Worm (Caenorhabditis elegans): ENCODE results near the gene R148.5.

DNA sequence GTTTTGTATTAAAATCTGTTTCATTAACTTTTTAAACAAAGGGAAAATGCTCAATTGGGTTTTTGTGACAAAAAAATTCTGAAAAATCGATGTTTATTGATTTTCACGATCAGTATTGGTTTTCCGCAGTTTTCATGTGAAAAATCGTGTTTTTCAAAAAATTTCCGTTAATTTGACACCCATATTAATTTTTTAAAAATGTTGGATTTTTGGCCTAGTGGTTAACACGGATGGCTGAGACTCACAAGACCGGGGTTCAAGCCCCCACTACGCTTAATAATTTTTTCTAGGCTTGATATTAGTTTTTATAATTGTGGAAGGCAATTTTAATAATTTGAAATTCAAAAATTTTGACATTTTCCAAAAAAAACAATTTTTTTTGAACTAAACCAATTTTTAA is 25.2 kb downstream of the R148.5 start:
- TF ChIP-seq W03F9.2 (tag; optimal IDR thresholded peaks at IDR 0.05) = no peak
- TF ChIP-seq him-1 (tag; optimal IDR thresholded peaks at IDR 0.05) = no peak
- TF ChIP-seq dao-5 (tag; optimal IDR thresholded peaks at IDR 0.05) = no peak
